Worm (Caenorhabditis elegans) whole organism, mixed stage, embryonic: Measurements from ENCODE around the gene srw-7.

Experiments
- M03D4.4 ChIP-seq: sonication (generic microtip); optimal IDR thresholded peaks from 2 replicates; lab custom pipeline; 2017; ENCODE audit warnings: mild to moderate bottlenecking, missing genetic modification characterization, missing compliant biosample characterization
- bed-3 ChIP-seq: fragments of 200-800 bp; sonication (Bioruptor generic); optimal IDR thresholded peaks from 3 replicates; lab custom pipeline; 2018; ENCODE audit warnings: mild to moderate bottlenecking, missing genetic modification characterization, moderate library complexity, missing compliant biosample characterization
- blmp-1 ChIP-seq: fragments of 150-350 bp; optimal IDR thresholded peaks from 2 replicates; lab custom pipeline; 2014; ENCODE audit warnings: missing biosample characterization, missing genetic modification characterization
- ceh-39 ChIP-seq: fragments of 150-350 bp; optimal IDR thresholded peaks from 2 replicates; lab custom pipeline; 2014; ENCODE audit warnings: missing biosample characterization, missing genetic modification characterization
- ceh-83 ChIP-seq: fragments of 200-800 bp; sonication (Bioruptor generic); optimal IDR thresholded peaks from 2 replicates; lab custom pipeline; 2018; ENCODE audit warnings: mild to moderate bottlenecking, missing genetic modification characterization, missing compliant biosample characterization
- ces-1 ChIP-seq: fragments of 150-350 bp; optimal IDR thresholded peaks from 2 replicates; lab custom pipeline; 2014; ENCODE audit warnings: missing biosample characterization, missing genetic modification reagents, missing genetic modification characterization
- cnd-1 ChIP-seq: fragments of 200-800 bp; sonication (Bioruptor generic); optimal IDR thresholded peaks from 2 replicates; lab custom pipeline; 2018; ENCODE audit warnings: mild to moderate bottlenecking, missing genetic modification characterization, missing compliant biosample characterization
- drap-1 ChIP-seq: fragments of 200-800 bp; sonication (Bioruptor generic); optimal IDR thresholded peaks from 3 replicates; lab custom pipeline; 2018; ENCODE audit warnings: mild to moderate bottlenecking, missing genetic modification characterization, missing compliant biosample characterization
- elt-1 ChIP-seq: sonication (generic microtip); optimal IDR thresholded peaks from 2 replicates; lab custom pipeline; 2017; ENCODE audit warnings: missing genetic modification characterization, mild to moderate bottlenecking, missing compliant biosample characterization, antibody characterized with exemption, moderate library complexity, borderline replicate concordance; ENCODE audit not compliant: insufficient read depth
- elt-3 ChIP-seq: fragments of 150-350 bp; optimal IDR thresholded peaks from 2 replicates; lab custom pipeline; 2014; ENCODE audit warnings: missing biosample characterization, missing genetic modification characterization
- flh-1 ChIP-seq: fragments of 200-800 bp; sonication (Bioruptor generic); optimal IDR thresholded peaks from 2 replicates; lab custom pipeline; 2018; ENCODE audit warnings: mild to moderate bottlenecking, missing genetic modification characterization, moderate library complexity, missing compliant biosample characterization
- ham-2 ChIP-seq: fragments of 200-800 bp; sonication (Bioruptor generic); optimal IDR thresholded peaks from 2 replicates; lab custom pipeline; 2018; ENCODE audit warnings: mild to moderate bottlenecking, missing genetic modification characterization, missing compliant biosample characterization
- hlh-1 ChIP-seq: fragments of 150-350 bp; optimal IDR thresholded peaks from 2 replicates; lab custom pipeline; 2014; ENCODE audit warnings: missing biosample characterization, missing genetic modification reagents, missing genetic modification characterization
- lin-13 ChIP-seq: fragments of 150-350 bp; optimal IDR thresholded peaks from 2 replicates; lab custom pipeline; 2014; ENCODE audit warnings: missing biosample characterization, missing genetic modification characterization
- lin-32 ChIP-seq: fragments of 200-800 bp; sonication (Bioruptor generic); optimal IDR thresholded peaks from 2 replicates; lab custom pipeline; 2018; ENCODE audit warnings: mild to moderate bottlenecking, missing genetic modification characterization, missing compliant biosample characterization
- lsy-2 ChIP-seq: fragments of 150-350 bp; optimal IDR thresholded peaks from 2 replicates; lab custom pipeline; 2014; ENCODE audit warnings: missing biosample characterization, missing genetic modification characterization
- mab-5 ChIP-seq: fragments of 150-350 bp; optimal IDR thresholded peaks from 2 replicates; lab custom pipeline; 2014; ENCODE audit warnings: missing biosample characterization, missing genetic modification characterization
- mep-1 ChIP-seq: fragments of 150-350 bp; optimal IDR thresholded peaks from 2 replicates; lab custom pipeline; 2017; ENCODE audit warnings: missing biosample characterization, missing genetic modification reagents, missing genetic modification characterization, inconsistent platforms
- mls-2 ChIP-seq: sonication (generic microtip); optimal IDR thresholded peaks from 2 replicates; lab custom pipeline; 2016; ENCODE audit warnings: mild to moderate bottlenecking, missing genetic modification characterization, moderate library complexity, missing compliant biosample characterization
- nhr-12 ChIP-seq: fragments of 150-350 bp; optimal IDR thresholded peaks from 2 replicates; lab custom pipeline; 2014; ENCODE audit warnings: missing biosample characterization, missing genetic modification characterization
- nhr-2 ChIP-seq: fragments of 150-350 bp; optimal IDR thresholded peaks from 2 replicates; lab custom pipeline; 2014; ENCODE audit warnings: missing biosample characterization, missing genetic modification characterization
- nhr-237 ChIP-seq: fragments of 150-350 bp; optimal IDR thresholded peaks from 2 replicates; lab custom pipeline; 2014; ENCODE audit warnings: missing biosample characterization, missing genetic modification characterization
- nhr-28 ChIP-seq: fragments of 150-350 bp; optimal IDR thresholded peaks from 2 replicates; lab custom pipeline; 2014; ENCODE audit warnings: missing biosample characterization, missing genetic modification characterization
- nhr-76 ChIP-seq: sonication (generic microtip); optimal IDR thresholded peaks from 2 replicates; lab custom pipeline; 2017; ENCODE audit warnings: missing biosample characterization, missing genetic modification characterization
- pha-4 ChIP-seq: fragments of 150-350 bp; optimal IDR thresholded peaks from 2 replicates; lab custom pipeline; 2018; ENCODE audit warnings: missing biosample characterization, missing genetic modification reagents, missing genetic modification characterization
- sem-2 ChIP-seq: fragments of 200-800 bp; sonication (Bioruptor generic); optimal IDR thresholded peaks from 2 replicates; lab custom pipeline; 2018; ENCODE audit warnings: mild to moderate bottlenecking, missing genetic modification characterization, missing compliant biosample characterization
- sptf-1 ChIP-seq: sonication (generic microtip); optimal IDR thresholded peaks from 2 replicates; lab custom pipeline; 2017; ENCODE audit warnings: mild to moderate bottlenecking, missing genetic modification characterization, moderate library complexity, missing compliant biosample characterization
- tbx-8 ChIP-seq: fragments of 200-800 bp; sonication (Bioruptor generic); optimal IDR thresholded peaks from 2 replicates; lab custom pipeline; 2018; ENCODE audit warnings: mild to moderate bottlenecking, missing genetic modification characterization, moderate library complexity, missing compliant biosample characterization
- unc-120 ChIP-seq: sonication (generic microtip); optimal IDR thresholded peaks from 2 replicates; lab custom pipeline; 2017; ENCODE audit warnings: missing genetic modification characterization, missing compliant biosample characterization; ENCODE audit not compliant: poor library complexity, severe bottlenecking
- unc-39 ChIP-seq: fragments of 150-350 bp; optimal IDR thresholded peaks from 2 replicates; lab custom pipeline; 2014; ENCODE audit warnings: missing biosample characterization, missing genetic modification characterization
- zip-8 ChIP-seq: fragments of 150-350 bp; optimal IDR thresholded peaks from 2 replicates; lab custom pipeline; 2014; ENCODE audit warnings: missing biosample characterization, missing genetic modification characterization
- ztf-11 ChIP-seq: fragments of 150-350 bp; optimal IDR thresholded peaks from 2 replicates; lab custom pipeline; 2014; ENCODE audit warnings: missing biosample characterization, missing genetic modification characterization

srw-7 gene

DNA sequence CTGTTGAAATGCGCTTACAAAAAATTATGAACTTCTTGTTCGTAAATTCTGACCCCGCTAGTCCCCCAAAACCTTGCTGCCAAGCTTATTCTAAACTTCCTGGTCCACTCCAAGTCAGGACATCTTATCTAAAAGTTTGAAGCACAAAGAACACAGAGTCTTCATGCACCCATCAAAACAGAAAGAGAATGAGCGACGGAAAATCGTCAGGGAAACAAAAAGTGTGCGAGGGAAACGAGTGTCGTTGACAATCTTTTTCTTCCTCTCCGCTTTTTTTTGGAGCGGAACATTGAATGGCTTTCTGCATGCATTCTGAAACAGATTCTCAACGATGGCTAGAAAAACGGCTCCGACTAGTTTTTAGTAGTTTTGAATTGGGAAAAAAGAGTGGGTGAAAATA is 19.1 kb downstream of the srw-7 start:
- TF ChIP-seq ztf-11 (tag; lab: Kevin White, UChicago): no peak
- no peak for TF ChIP-seq zip-8
- no peak for TF ChIP-seq cnd-1 (tag; lab: Kevin White, UChicago)
- no peak for TF ChIP-seq lin-13 (tag; lab: Kevin White, UChicago)
- TF ChIP-seq lsy-2: no peak
- no peak for TF ChIP-seq drap-1 (GFP tag; lab: Kevin White, UChicago)
- no peak for TF ChIP-seq ceh-83 (GFP tag; lab: Kevin White, UChicago)
- no peak for TF ChIP-seq mab-5
- TF ChIP-seq, all 35 proteins: peak for 0

DNA sequence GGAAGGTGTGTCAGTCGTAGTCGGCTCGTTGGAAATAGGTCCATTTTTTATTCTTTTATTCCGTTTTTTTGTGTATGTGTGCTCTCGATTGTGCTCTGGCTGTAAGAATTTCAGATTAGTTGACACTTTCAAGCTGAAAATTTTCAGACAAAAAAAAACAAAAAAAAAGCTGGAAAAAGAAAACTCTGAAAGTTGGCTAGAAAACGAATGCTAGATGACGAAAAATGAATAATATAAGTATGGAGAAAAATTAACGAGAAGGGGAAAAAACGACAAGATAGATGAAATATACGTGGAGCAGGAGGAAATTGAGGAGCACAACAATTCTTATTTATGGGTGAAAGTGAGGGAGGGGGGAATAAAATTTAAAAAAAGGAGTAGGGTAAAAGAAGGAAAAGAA is 25.6 kb downstream of the srw-7 start, which contains the start of gene H10D18.5:
Gene H10D18.5, minus strand, starts transcription at position 101 of the 400 bp plus-strand sequence.
- TF ChIP-seq mep-1: no peak
- TF ChIP-seq mab-5: no peak
- TF ChIP-seq unc-39 (tag; lab: Kevin White, UChicago): no peak
- TF ChIP-seq elt-1: no peak
- no peak for TF ChIP-seq M03D4.4
- no peak for TF ChIP-seq hlh-1
- TF ChIP-seq elt-3 (tag; lab: Kevin White, UChicago): no peak
- no peak for TF ChIP-seq sptf-1
- no peak for TF ChIP-seq flh-1
- no peak for TF ChIP-seq ztf-11 (tag; lab: Kevin White, UChicago)
- TF ChIP-seq ceh-39 (tag; lab: Kevin White, UChicago): no peak
- TF ChIP-seq nhr-12: no peak
- no peak for TF ChIP-seq mls-2
- no peak for TF ChIP-seq blmp-1 (tag; lab: Kevin White, UChicago)
- no peak for TF ChIP-seq nhr-28 (tag; lab: Kevin White, UChicago)
- TF ChIP-seq zip-8: no peak

DNA sequence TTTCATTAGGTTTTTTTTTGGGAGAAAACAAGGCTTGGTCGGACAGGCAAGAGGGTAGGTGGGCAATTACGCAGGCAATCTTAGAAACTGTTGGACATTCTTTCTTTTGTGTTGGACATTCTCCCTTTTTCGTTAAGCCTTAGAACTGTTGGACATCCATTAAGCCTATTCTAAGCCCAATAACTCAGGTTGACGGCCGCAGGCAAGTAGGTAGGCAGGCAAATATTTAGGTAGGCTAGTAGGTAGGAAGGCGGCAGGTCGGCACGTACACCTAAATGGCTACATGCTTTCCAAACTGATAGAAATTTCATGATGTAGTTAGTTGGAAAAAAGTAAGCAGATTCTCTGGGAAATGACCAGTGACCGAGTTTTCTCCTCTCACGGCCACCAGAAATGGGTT is 26.0 kb downstream of the srw-7 start:
- TF ChIP-seq flh-1: no peak
- TF ChIP-seq hlh-1: no peak
- no peak for TF ChIP-seq nhr-237 (tag; lab: Kevin White, UChicago)
- no peak for TF ChIP-seq elt-3 (tag; lab: Kevin White, UChicago)
- no peak for TF ChIP-seq unc-39 (tag; lab: Kevin White, UChicago)
- no peak for TF ChIP-seq elt-1
- TF ChIP-seq pha-4 (tag; lab: Kevin White, UChicago): no peak
- TF ChIP-seq lin-32 (GFP tag; lab: Kevin White, UChicago): no peak
- no peak for TF ChIP-seq sptf-1
- no peak for TF ChIP-seq ces-1 (GFP tag; lab: Kevin White, UChicago)
- no peak for TF ChIP-seq blmp-1 (tag; lab: Kevin White, UChicago)

DNA sequence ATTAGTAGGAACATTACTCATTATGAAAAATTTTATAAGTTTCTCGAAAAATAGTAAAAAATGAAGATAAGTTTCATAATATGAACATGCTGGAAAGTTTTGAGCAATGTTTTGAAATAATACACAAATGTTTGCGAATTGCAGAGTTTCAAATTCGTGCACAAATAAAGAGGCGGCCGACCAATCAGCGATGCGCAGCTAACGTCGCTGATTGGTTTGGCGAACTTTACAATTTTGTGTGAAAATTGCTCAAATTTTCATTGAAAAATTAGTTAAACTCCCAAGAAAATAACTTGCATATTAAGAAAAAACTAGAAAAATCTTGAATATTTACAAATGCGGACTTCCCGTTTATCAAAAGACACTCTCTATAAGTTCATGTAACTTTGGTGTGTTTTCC is 26.6 kb downstream of the srw-7 start:
- no peak for TF ChIP-seq cnd-1 (tag; lab: Kevin White, UChicago)
- no peak for TF ChIP-seq elt-1
- TF ChIP-seq tbx-8 (GFP tag; lab: Kevin White, UChicago): no peak
- no peak for TF ChIP-seq drap-1 (GFP tag; lab: Kevin White, UChicago)
- TF ChIP-seq bed-3 (GFP tag; lab: Kevin White, UChicago): no peak
- no peak for TF ChIP-seq M03D4.4
- TF ChIP-seq nhr-2 (tag; lab: Kevin White, UChicago): no peak
- no peak for TF ChIP-seq lsy-2

DNA sequence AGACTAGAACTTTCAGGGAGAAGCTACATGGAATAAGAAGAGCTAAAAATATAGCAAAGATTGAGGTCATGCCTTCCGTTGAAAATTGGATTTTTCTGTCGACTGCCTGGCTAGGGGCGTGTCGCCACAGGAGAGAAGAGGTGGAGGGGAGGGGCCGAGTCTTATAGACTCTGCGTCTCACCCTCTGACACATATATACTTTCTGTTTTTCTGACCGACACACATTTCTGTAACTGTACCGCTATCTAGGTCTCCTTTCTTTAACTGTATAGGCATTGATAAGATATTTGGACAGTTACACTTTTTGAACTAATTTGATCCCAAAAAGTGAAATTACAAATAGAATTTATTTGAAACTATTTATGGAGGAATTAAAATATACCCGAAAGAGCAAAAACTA is 35.4 kb downstream of the srw-7 start:
- TF ChIP-seq ceh-83 (GFP tag; lab: Kevin White, UChicago) (no peak), hlh-1 (no peak), ceh-39 (tag; lab: Kevin White, UChicago) (no peak), elt-1 (no peak), ztf-11 (tag; lab: Kevin White, UChicago) (no peak), ces-1 (GFP tag; lab: Kevin White, UChicago) (no peak), unc-39 (tag; lab: Kevin White, UChicago) (no peak), pha-4 (tag; lab: Kevin White, UChicago) (no peak), ham-2 (GFP tag; lab: Kevin White, UChicago) (no peak), nhr-2 (tag; lab: Kevin White, UChicago) (no peak), lsy-2 (no peak), unc-120 (tag; lab: Kevin White, UChicago) (no peak), zip-8 (no peak), mls-2 (no peak)

DNA sequence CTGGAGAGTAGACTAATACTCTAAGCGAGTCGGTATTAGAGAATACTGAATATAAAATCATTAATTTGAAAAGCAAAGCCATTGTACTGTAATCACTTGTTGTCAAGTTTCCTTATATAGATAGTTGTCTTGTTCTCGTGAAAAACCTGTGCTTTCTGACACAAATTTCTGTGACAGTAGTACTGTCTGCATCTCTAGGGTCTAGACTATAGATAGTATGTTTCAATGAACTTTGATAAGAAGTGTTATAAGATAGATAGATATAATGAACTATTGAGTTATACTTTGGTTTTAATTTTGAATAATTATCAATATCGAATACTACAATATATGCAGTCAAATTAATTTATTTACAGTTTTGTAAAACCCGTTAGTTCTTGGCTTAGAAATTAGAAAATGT is 37.9 kb downstream of the srw-7 start, which contains the start of gene ugt-32:
Gene ugt-32, minus strand, starts transcription at position 82 of the 400 bp plus-strand sequence.
- TF ChIP-seq nhr-76 (tag; lab: Kevin White, UChicago) (no peak), ceh-83 (GFP tag; lab: Kevin White, UChicago) (no peak), lin-13 (tag; lab: Kevin White, UChicago) (no peak), lin-32 (GFP tag; lab: Kevin White, UChicago) (no peak), bed-3 (GFP tag; lab: Kevin White, UChicago) (no peak), unc-39 (tag; lab: Kevin White, UChicago) (no peak), cnd-1 (tag; lab: Kevin White, UChicago) (no peak), sem-2 (GFP tag; lab: Kevin White, UChicago) (no peak), sptf-1 (no peak), drap-1 (GFP tag; lab: Kevin White, UChicago) (no peak), nhr-28 (tag; lab: Kevin White, UChicago) (no peak)
